Worm (Caenorhabditis elegans): ENCODE measurements around the gene mcm-10.

DNA sequence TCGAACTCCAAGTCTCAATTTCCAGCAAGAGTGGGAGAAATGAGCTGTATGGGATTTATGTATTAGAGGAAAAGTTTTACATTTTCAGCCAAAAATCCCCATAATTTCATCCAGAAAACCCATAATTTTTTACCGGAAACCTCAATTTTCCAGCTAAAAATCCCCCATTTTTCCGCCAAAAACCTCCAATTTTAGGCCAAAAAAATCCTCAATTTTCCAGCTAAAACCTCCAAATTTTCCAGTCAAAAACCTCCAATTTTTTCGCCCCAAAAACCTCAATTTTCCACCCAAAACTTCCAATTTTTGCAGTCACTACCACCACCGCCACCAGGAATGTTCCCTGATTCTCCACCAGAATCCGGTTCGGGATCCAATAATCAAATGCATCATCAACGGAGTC lies 24.1 kb downstream of the mcm-10 start:
- no peak for TF ChIP-seq nhr-237 (tag; optimal IDR thresholded peaks at IDR 0.05)
- TF ChIP-seq nhr-11 (tag; optimal IDR thresholded peaks at IDR 0.05) = no peak
- no peak for TF ChIP-seq egl-27 (tag; optimal IDR thresholded peaks at IDR 0.05)
- TF ChIP-seq alr-1 (tag; optimal IDR thresholded peaks at IDR 0.05; ENCODE audit: borderline replicate concordance) = no peak
- TF ChIP-seq fkh-4 (tag; optimal IDR thresholded peaks at IDR 0.05; ENCODE audit: borderline replicate concordance) = no peak
- TF ChIP-seq nhr-28 (tag; optimal IDR thresholded peaks at IDR 0.05) = no peak
- no peak for TF ChIP-seq elt-2 (tag; optimal IDR thresholded peaks at IDR 0.05)
- no peak for TF ChIP-seq snu-23 (GFP tag; optimal IDR thresholded peaks at IDR 0.05)
- no peak for TF ChIP-seq pag-3 (tag; optimal IDR thresholded peaks at IDR 0.05; ENCODE audit: borderline replicate concordance, insufficient read depth)
- no peak for TF ChIP-seq nhr-12 (tag; optimal IDR thresholded peaks at IDR 0.05)
- no peak for TF ChIP-seq dpl-1 (GFP tag; optimal IDR thresholded peaks at IDR 0.05)
- TF ChIP-seq fos-1 (tag; optimal IDR thresholded peaks at IDR 0.05) = no peak

Measured in whole organism, L1 larva.